Fruit fly (Drosophila melanogaster) S2 (cell line): ENCODE data around the gene gukh.

Experiments used
- CG8478 ChIP-seq: fragments of >200 bp; optimal IDR thresholded peaks from 2 replicates; lab custom pipeline; 2018
- CTCF ChIP-seq, 2 experiments: fragments of >200 bp; optimal IDR thresholded peaks; 2 replicates each; lab custom pipeline; 2018

DNA sequence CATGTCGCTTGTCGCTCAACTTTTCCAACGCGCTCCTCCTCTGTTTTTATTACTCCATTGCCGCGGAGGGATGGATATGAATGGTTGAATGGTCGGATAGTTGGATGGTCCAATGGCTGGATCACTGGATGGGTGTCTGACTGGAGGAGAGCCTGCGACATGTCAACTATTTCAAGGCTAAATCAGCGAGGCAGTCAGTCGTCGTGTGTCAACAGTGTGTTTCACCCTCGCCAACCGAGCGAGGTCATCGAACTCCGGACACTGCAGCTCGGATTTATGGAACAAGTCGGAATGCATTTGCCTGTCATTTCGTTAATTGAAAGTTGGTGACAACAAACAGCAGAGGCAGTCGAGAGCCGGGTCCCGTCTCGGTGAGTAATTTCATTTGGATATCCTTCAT, 88.1 kb downstream of the gukh start:
- TF ChIP-seq CG8478 (lab: Kevin White, UChicago) (no peak), CTCF (optimal IDR thresholded peaks at IDR 0.05; lab: Kevin White, UChicago) (no peak)
